Worm (Caenorhabditis elegans) whole organism, L3 larva: ENCODE data around the gene ZK355.8.

Experiments used
- ama-1 ChIP-seq: fragments of 150-350 bp; optimal IDR thresholded peaks from 2 replicates; lab custom pipeline; 2018
- egl-27 ChIP-seq: sonication (generic microtip); optimal IDR thresholded peaks from 4 replicates; lab custom pipeline; 2017; ENCODE audit warnings: missing biosample characterization, missing genetic modification reagents, missing genetic modification characterization
- fos-1 ChIP-seq: fragments of 150-350 bp; optimal IDR thresholded peaks from 2 replicates; lab custom pipeline; 2014; ENCODE audit warnings: missing biosample characterization, missing genetic modification characterization
- jun-1 ChIP-seq: fragments of 150-350 bp; optimal IDR thresholded peaks from 2 replicates; lab custom pipeline; 2014; ENCODE audit warnings: missing biosample characterization, missing genetic modification reagents, missing genetic modification characterization
- lin-39 ChIP-seq: fragments of 150-350 bp; optimal IDR thresholded peaks from 2 replicates; lab custom pipeline; 2018; ENCODE audit warnings: missing biosample characterization, missing genetic modification reagents, missing genetic modification characterization
- nhr-25 ChIP-seq: sonication (generic microtip); optimal IDR thresholded peaks from 2 replicates; lab custom pipeline; 2017; ENCODE audit warnings: missing biosample characterization, missing genetic modification characterization
- tbx-2 ChIP-seq: sonication (generic microtip); optimal IDR thresholded peaks from 2 replicates; lab custom pipeline; 2016; ENCODE audit warnings: mild to moderate bottlenecking, missing genetic modification characterization, missing compliant biosample characterization
- ztf-11 ChIP-seq: fragments of 150-350 bp; optimal IDR thresholded peaks from 2 replicates; lab custom pipeline; 2014; ENCODE audit warnings: missing biosample characterization, missing genetic modification characterization

DNA sequence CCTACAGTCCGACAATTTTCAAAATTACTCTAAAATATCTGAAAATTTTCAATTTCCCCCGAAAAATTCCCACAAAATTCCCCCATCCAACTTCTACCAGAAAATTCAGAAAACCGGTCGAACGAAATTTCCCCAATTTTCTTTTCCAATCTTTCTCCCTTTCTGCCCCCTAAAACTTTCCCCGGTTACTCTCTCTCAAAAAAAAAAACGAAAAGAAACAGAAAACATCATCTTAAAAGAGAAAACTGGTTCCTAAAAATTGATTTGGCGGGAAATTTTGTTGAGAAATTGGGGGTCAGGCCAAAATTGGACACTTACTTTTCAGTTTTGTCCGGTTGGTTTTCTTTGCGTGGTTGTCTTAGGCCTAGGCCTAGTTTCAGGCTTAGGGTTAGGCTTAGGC, 50.0 kb downstream of the ZK355.8 start:
- TF ChIP-seq tbx-2 (tag; lab: Kevin White, UChicago), result no peak
- TF ChIP-seq nhr-25, result no peak
- no peak for TF ChIP-seq ama-1 (lab: Kevin White, UChicago)
- TF ChIP-seq jun-1 (tag; lab: Kevin White, UChicago), result no peak
- no peak for TF ChIP-seq egl-27
- no peak for TF ChIP-seq ztf-11
- no peak for TF ChIP-seq lin-39
- no peak for TF ChIP-seq fos-1 (tag; lab: Kevin White, UChicago)
